Worm (Caenorhabditis elegans): ENCODE data around the gene C44C10.7.

Gene C44C10.7

DNA sequence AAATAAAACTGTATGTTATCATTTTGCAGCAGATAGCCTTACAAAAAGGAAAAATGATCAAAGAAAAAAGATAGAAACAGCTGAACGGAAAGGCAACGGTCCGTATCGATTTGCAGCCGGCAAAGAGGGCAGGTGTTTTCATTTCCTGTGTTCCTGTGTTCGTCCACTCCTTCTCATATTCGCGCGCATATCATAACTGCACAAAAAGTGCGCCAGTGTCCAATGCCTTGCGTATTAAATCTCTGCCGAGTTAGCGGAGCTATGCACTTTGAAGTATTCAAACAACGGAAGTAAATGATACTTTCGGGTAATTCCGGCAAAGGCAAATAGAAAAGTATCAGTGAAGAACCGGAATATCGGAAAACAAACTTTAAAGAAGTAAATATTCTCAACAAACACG lies 25.5 kb downstream of the C44C10.7 start:
- TF ChIP-seq mes-2 (tag; optimal IDR thresholded peaks at IDR 0.05; ENCODE audit: poor library complexity, severe bottlenecking) (peak; percentile 5), daf-19 (GFP tag; conservative IDR thresholded peaks at IDR 0.05) (no peak), dpl-1 (GFP tag; optimal IDR thresholded peaks at IDR 0.05) (peak; percentile 65), dve-1 (tag; optimal IDR thresholded peaks at IDR 0.05; ENCODE audit: insufficient read depth) (peak; percentile 52), nhr-28 (tag; optimal IDR thresholded peaks at IDR 0.05) (peak; percentile 9)

DNA sequence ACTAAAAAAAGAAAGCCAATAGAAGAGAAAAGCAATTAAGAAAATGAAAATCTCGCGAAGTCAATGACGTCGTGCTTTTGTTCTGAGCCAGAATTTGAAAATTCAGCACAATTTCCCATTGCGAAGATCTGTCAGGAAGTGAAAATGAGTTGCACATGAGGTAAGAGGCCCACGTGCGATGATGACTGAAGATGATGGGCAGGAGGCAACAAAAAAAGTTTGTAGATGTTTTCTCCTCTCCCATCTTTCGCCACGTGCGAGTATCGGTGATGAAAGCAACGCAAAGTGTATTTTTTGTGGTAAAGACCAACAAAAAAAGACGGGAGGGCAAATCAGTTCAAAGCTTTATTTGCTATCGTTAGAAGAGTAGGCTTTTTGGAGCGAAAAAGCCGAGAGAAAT lies 26.0 kb downstream of the C44C10.7 start:
- TF ChIP-seq dmd-6 (GFP tag; IDR thresholded peaks at IDR 0.05) (peak; percentile 30), zfp-3 (GFP tag; conservative IDR thresholded peaks at IDR 0.05) (0 out of 2 replicates have a peak, but pooled peaks have one; percentile 36), mxl-3 (GFP tag; optimal IDR thresholded peaks at IDR 0.05) (peak; percentile 11), Y105C5A.15 (GFP tag; IDR thresholded peaks at IDR 0.05) (no peak), ceh-20 (GFP tag; IDR thresholded peaks at IDR 0.05) (peak; percentile 38; the same call in 1 of the 2 replicates), hlh-30 (tag; optimal IDR thresholded peaks at IDR 0.05; ENCODE audit: insufficient read depth) (peak; percentile 86), aha-1 (tag) (peak; percentile 37), dmd-9 (GFP tag; IDR thresholded peaks at IDR 0.05) (no peak), unc-62 (GFP tag; optimal IDR thresholded peaks at IDR 0.05 in 1 of 2) (peak in 1 of 2 experiments; percentile 4), unc-62 (tag; optimal IDR thresholded peaks at IDR 0.05) (no peak), tra-1 (GFP tag; IDR thresholded peaks at IDR 0.05) (0 out of 2 replicates have a peak, but pooled peaks have one; percentile 9), T20F7.1 (GFP tag; optimal IDR thresholded peaks at IDR 0.05) (no peak)

DNA sequence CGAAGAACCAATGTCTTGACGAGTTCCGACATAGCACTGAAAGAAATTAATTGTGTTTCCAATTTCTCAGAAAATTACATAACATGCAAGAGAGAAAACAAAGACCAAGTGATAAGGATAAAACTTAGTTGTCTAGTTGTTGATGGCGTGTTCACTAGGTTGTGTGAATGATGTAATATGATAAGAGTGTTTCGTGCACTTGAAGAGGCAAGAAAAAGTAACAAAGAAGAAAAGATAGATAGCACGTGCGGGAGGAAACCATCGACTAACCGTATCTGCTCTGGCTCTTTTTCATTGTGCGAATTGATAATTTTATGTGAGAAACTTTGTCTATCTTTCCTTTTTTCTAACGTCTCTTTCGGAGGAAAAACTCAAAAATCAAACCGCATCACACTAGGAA lies 26.4 kb downstream of the C44C10.7 start, which contains the start of gene sfxn-1.5:
TSS of gene sfxn-1.5 (minus strand) at position 36 of the 400 bp plus-strand sequence.
- TF ChIP-seq ceh-82 (tag; optimal IDR thresholded peaks at IDR 0.05) (no peak), ceh-20 (GFP tag; IDR thresholded peaks at IDR 0.05) (no peak), madf-9 (GFP tag; conservative IDR thresholded peaks at IDR 0.05) (no peak), php-3 (GFP tag; IDR thresholded peaks at IDR 0.05) (peak; percentile 60), ctbp-1 (GFP tag; IDR thresholded peaks at IDR 0.05) (no peak), lin-1 (GFP tag; IDR thresholded peaks at IDR 0.05) (peak; percentile 75), hif-1 (tag; optimal IDR thresholded peaks at IDR 0.05) (peak in 1 of 2 experiments; percentile 23), hmg-1.1 (GFP tag; IDR thresholded peaks at IDR 0.05) (no peak), lsy-2 (tag; optimal IDR thresholded peaks at IDR 0.05) (peak in 1 of 2 experiments; percentile 32), hlh-11 (tag; optimal IDR thresholded peaks at IDR 0.05) (peak; percentile 82), mep-1 (tag; optimal IDR thresholded peaks at IDR 0.05) (peak; percentile 63), F10B5.3 (tag; optimal IDR thresholded peaks at IDR 0.05) (no peak), nhr-6 (tag; optimal IDR thresholded peaks at IDR 0.05) (peak; percentile 37), ama-1 (optimal IDR thresholded peaks at IDR 0.05) (no peak), spr-1 (tag; optimal IDR thresholded peaks at IDR 0.05) (no peak), gei-8 (GFP tag; optimal IDR thresholded peaks at IDR 0.05) (no peak), Y48G9A.11 (GFP tag; IDR thresholded peaks at IDR 0.05) (no peak), unc-62 (GFP tag; optimal IDR thresholded peaks at IDR 0.05 in 1 of 2) (no peak), unc-62 (tag; optimal IDR thresholded peaks at IDR 0.05) (no peak), nhr-41 (GFP tag; IDR thresholded peaks at IDR 0.05) (no peak), ztf-7 (tag; optimal IDR thresholded peaks at IDR 0.05) (peak; percentile 71), nhr-25 (tag; optimal IDR thresholded peaks at IDR 0.05; ENCODE audit: borderline replicate concordance, insufficient read depth) (no peak), nhr-102 (tag; optimal IDR thresholded peaks at IDR 0.05) (peak; percentile 13), egl-27 (tag; optimal IDR thresholded peaks at IDR 0.05) (no peak), nhr-76 (tag; optimal IDR thresholded peaks at IDR 0.05) (no peak), tra-1 (GFP tag; IDR thresholded peaks at IDR 0.05) (peak; percentile 68), ZK337.2 (GFP tag; IDR thresholded peaks at IDR 0.05) (no peak), nhr-28 (tag; optimal IDR thresholded peaks at IDR 0.05) (peak; percentile 90), nhr-42 (GFP tag; IDR thresholded peaks at IDR 0.05) (no peak), daf-16 (GFP tag; optimal IDR thresholded peaks at IDR 0.05) (no peak), daf-16 (tag; optimal IDR thresholded peaks at IDR 0.05) (peak; percentile 98), zfp-2 (tag; optimal IDR thresholded peaks at IDR 0.05) (no peak), R02D3.7 (tag; optimal IDR thresholded peaks at IDR 0.05) (no peak), nhr-48 (tag; optimal IDR thresholded peaks at IDR 0.05) (peak; percentile 84), dve-1 (tag; optimal IDR thresholded peaks at IDR 0.05; ENCODE audit: insufficient read depth) (peak; percentile 95), ztf-11 (tag; optimal IDR thresholded peaks at IDR 0.05) (no peak), dmd-6 (GFP tag; IDR thresholded peaks at IDR 0.05) (peak; percentile 95)
